Worm (Caenorhabditis elegans) whole organism, midembryonic: ENCODE data around the gene sod-4.

ENCODE experiments used
- T22C8.4 ChIP-seq: fragments of 200-800 bp; sonication (Bioruptor generic); IDR thresholded peaks from 2 replicates; pipeline ENCODE4 v1.3.6; 2022; ENCODE audit warnings: missing genetic modification characterization, missing compliant biosample characterization
- cog-1 ChIP-seq: sonication (generic microtip); optimal IDR thresholded peaks from 2 replicates; lab custom pipeline; 2016; ENCODE audit warnings: missing genetic modification characterization, missing compliant biosample characterization
- flt-1 ChIP-seq: fragments of 200-800 bp; sonication (Bioruptor generic); IDR thresholded peaks from 2 replicates; pipeline ENCODE4 v1.3.6; 2022; ENCODE audit warnings: missing genetic modification characterization, missing compliant biosample characterization
- klf-2 ChIP-seq: fragments of 200-800 bp; sonication (Bioruptor generic); conservative IDR thresholded peaks from 2 replicates; pipeline ENCODE4 v1.3.6; 2022; ENCODE audit warnings: missing genetic modification reagents, missing genetic modification characterization, missing compliant biosample characterization
- med-1 ChIP-seq: sonication (generic microtip); optimal IDR thresholded peaks from 2 replicates; lab custom pipeline; 2017; ENCODE audit warnings: missing genetic modification characterization, mild to moderate bottlenecking, missing compliant biosample characterization, antibody characterized with exemption, missing genetic modification reagents; ENCODE audit not compliant: insufficient read depth
- ref-1 ChIP-seq: fragments of 200-800 bp; sonication (Bioruptor generic); conservative IDR thresholded peaks from 2 replicates; pipeline ENCODE4 v1.3.6; 2022; ENCODE audit warnings: missing genetic modification reagents, missing genetic modification characterization, missing compliant biosample characterization
- tab-1 ChIP-seq: fragments of 200-800 bp; sonication (Bioruptor generic); IDR thresholded peaks from 2 replicates; pipeline ENCODE4 v1.3.6; 2022; ENCODE audit warnings: missing genetic modification characterization, missing compliant biosample characterization

- TF ChIP-seq T22C8.4 (GFP tag; lab: Robert Waterston, UW) = no peak
- TF ChIP-seq flt-1 (GFP tag; lab: Robert Waterston, UW) = no peak
- TF ChIP-seq med-1 (GFP tag; lab: Kevin White, UChicago) = no peak
- no peak for TF ChIP-seq tab-1
- TF ChIP-seq klf-2 (GFP tag; lab: Robert Waterston, UW) = no peak
- TF ChIP-seq cog-1 (tag; lab: Kevin White, UChicago) = no peak
- TF ChIP-seq ref-1 (GFP tag; lab: Robert Waterston, UW) = no peak
These were observed 4.1 kb downstream of the sod-4 start for ce11 chrIII:9496083-9496482.
